Worm (Caenorhabditis elegans) whole organism, mixed stage, embryonic: ENCODE results near the gene his-2.

ENCODE experiments used
- lsy-2 ChIP-seq: fragments of 150-350 bp; optimal IDR thresholded peaks from 2 replicates; lab custom pipeline; 2014; ENCODE audit warnings: missing biosample characterization, missing genetic modification characterization
- nhr-12 ChIP-seq: fragments of 150-350 bp; optimal IDR thresholded peaks from 2 replicates; lab custom pipeline; 2014; ENCODE audit warnings: missing biosample characterization, missing genetic modification characterization
- nhr-76 ChIP-seq: sonication (generic microtip); optimal IDR thresholded peaks from 2 replicates; lab custom pipeline; 2017; ENCODE audit warnings: missing biosample characterization, missing genetic modification characterization
- pha-4 ChIP-seq: fragments of 150-350 bp; optimal IDR thresholded peaks from 2 replicates; lab custom pipeline; 2018; ENCODE audit warnings: missing biosample characterization, missing genetic modification reagents, missing genetic modification characterization
- snpc-4 ChIP-seq: fragments of 150-350 bp; optimal IDR thresholded peaks from 2 replicates; lab custom pipeline; 2014; ENCODE audit warnings: missing biosample characterization, missing genetic modification characterization
- unc-39 ChIP-seq: fragments of 150-350 bp; optimal IDR thresholded peaks from 2 replicates; lab custom pipeline; 2014; ENCODE audit warnings: missing biosample characterization, missing genetic modification characterization
- unc-62 ChIP-seq: fragments of 150-350 bp; optimal IDR thresholded peaks from 2 replicates; lab custom pipeline; 2014; ENCODE audit warnings: missing biosample characterization, missing genetic modification reagents, missing genetic modification characterization
- zip-8 ChIP-seq: fragments of 150-350 bp; optimal IDR thresholded peaks from 2 replicates; lab custom pipeline; 2014; ENCODE audit warnings: missing biosample characterization, missing genetic modification characterization

ce11 chrV:16058872-16059271 is 16.8 kb upstream of the his-2 start, which contains the start of gene F14H3.6:
- TF ChIP-seq snpc-4 (tag; lab: Kevin White, UChicago) (no peak), nhr-12 (tag; lab: Kevin White, UChicago) (no peak), lsy-2 (tag; lab: Kevin White, UChicago) (no peak), pha-4 (tag; lab: Kevin White, UChicago) (no peak), zip-8 (no peak), unc-62 (GFP tag; lab: Kevin White, UChicago) (no peak), nhr-76 (no peak), unc-39 (no peak)
